Worm (Caenorhabditis elegans) whole organism, L4 larva: ENCODE results near the gene C05D9.7.
A peak's percentile ranks its signal among the peaks of the same experiment; 100 is the strongest.

ENCODE experiments used
- D1046.2 ChIP-seq: fragments of 200-800 bp; sonication (Bioruptor generic); IDR thresholded peaks from 2 replicates; pipeline ENCODE4 v1.3.6; 2022; ENCODE audit warnings: missing genetic modification characterization, missing compliant biosample characterization
- F10B5.3 ChIP-seq: sonication (generic microtip); optimal IDR thresholded peaks from 2 replicates; lab custom pipeline; 2016; ENCODE audit warnings: mild to moderate bottlenecking, missing genetic modification characterization, missing compliant biosample characterization
- F37D6.2 ChIP-seq: sonication (generic microtip); optimal IDR thresholded peaks from 2 replicates; lab custom pipeline; 2016; ENCODE audit warnings: mild to moderate bottlenecking, missing genetic modification characterization, missing compliant biosample characterization
- F44E2.7 ChIP-seq: fragments of 200-800 bp; sonication (Bioruptor generic); IDR thresholded peaks from 2 replicates; pipeline ENCODE4 v2.1.2; 2022; ENCODE audit warnings: missing genetic modification characterization, missing compliant biosample characterization
- T20F7.1 ChIP-seq: fragments of 200-800 bp; sonication (Bioruptor generic); optimal IDR thresholded peaks from 2 replicates; lab custom pipeline; 2018; ENCODE audit warnings: mild to moderate bottlenecking, missing genetic modification characterization, missing compliant biosample characterization
- T26A8.4 ChIP-seq: fragments of 200-800 bp; sonication (Bioruptor generic); IDR thresholded peaks from 2 replicates; pipeline ENCODE4 v1.3.6; 2022; ENCODE audit warnings: missing genetic modification characterization, missing compliant biosample characterization
- Y105C5A.15 ChIP-seq: fragments of 200-800 bp; sonication (Bioruptor generic); IDR thresholded peaks from 2 replicates; pipeline ENCODE4 v1.3.6; 2022; ENCODE audit warnings: missing genetic modification characterization, missing compliant biosample characterization
- Y48G9A.11 ChIP-seq: fragments of 200-800 bp; sonication (Bioruptor generic); IDR thresholded peaks from 2 replicates; pipeline ENCODE4 v1.3.6; 2022; ENCODE audit warnings: missing genetic modification reagents, missing genetic modification characterization, missing compliant biosample characterization
- aha-1 ChIP-seq: fragments of 150-350 bp; peaks from one replicate; lab custom pipeline; 2014; ENCODE audit warnings: missing biosample characterization, missing genetic modification characterization
- ama-1 ChIP-seq: fragments of 150-350 bp; optimal IDR thresholded peaks from 2 replicates; lab custom pipeline; 2014; ENCODE audit warnings: inconsistent platforms, mixed read lengths
- attf-4 ChIP-seq: sonication (generic microtip); optimal IDR thresholded peaks from 3 replicates; lab custom pipeline; 2017; ENCODE audit warnings: missing biosample characterization, missing genetic modification characterization
- ceh-44 ChIP-seq: fragments of 200-800 bp; sonication (Bioruptor generic); IDR thresholded peaks from 2 replicates; pipeline ENCODE4 v1.3.6; 2022; ENCODE audit warnings: missing genetic modification reagents, missing genetic modification characterization, missing compliant biosample characterization
- ceh-62 ChIP-seq: sonication (generic microtip); optimal IDR thresholded peaks from 2 replicates; lab custom pipeline; 2017; ENCODE audit warnings: missing biosample characterization, missing genetic modification characterization
- ceh-82 ChIP-seq: sonication (generic microtip); optimal IDR thresholded peaks from 2 replicates; lab custom pipeline; 2017; ENCODE audit warnings: missing biosample characterization, missing genetic modification characterization
- ces-1 ChIP-seq: fragments of 150-350 bp; sonication (generic microtip); optimal IDR thresholded peaks from 4 replicates; lab custom pipeline; 2014; ENCODE audit warnings: missing biosample characterization, missing genetic modification reagents, missing genetic modification characterization
- ctbp-1 ChIP-seq: fragments of 200-800 bp; sonication (Bioruptor generic); IDR thresholded peaks from 2 replicates; pipeline ENCODE4 v1.3.6; 2022; ENCODE audit warnings: missing genetic modification reagents, missing genetic modification characterization, missing compliant biosample characterization
- daf-12 ChIP-seq: fragments of 150-350 bp; optimal IDR thresholded peaks from 2 replicates; lab custom pipeline; 2014; ENCODE audit warnings: missing biosample characterization, missing genetic modification reagents, missing genetic modification characterization
- daf-8 ChIP-seq: fragments of 200-800 bp; sonication (Bioruptor generic); IDR thresholded peaks from 2 replicates; pipeline ENCODE4 v1.3.6; 2022; ENCODE audit warnings: missing genetic modification characterization, missing compliant biosample characterization
- dmd-9 ChIP-seq: fragments of 200-800 bp; sonication (Bioruptor generic); IDR thresholded peaks from 2 replicates; pipeline ENCODE4 v1.3.6; 2022; ENCODE audit warnings: missing genetic modification reagents, missing genetic modification characterization, missing compliant biosample characterization
- egl-27 ChIP-seq: sonication (generic microtip); optimal IDR thresholded peaks from 3 replicates; lab custom pipeline; 2017; ENCODE audit warnings: missing biosample characterization, missing genetic modification reagents, missing genetic modification characterization
- egl-43 ChIP-seq: fragments of 200-800 bp; sonication (Bioruptor generic); IDR thresholded peaks from 2 replicates; pipeline ENCODE4 v1.3.6; 2022; ENCODE audit warnings: missing genetic modification reagents, missing genetic modification characterization, missing compliant biosample characterization
- fkh-10 ChIP-seq: fragments of 150-350 bp; optimal IDR thresholded peaks from 2 replicates; lab custom pipeline; 2014; ENCODE audit warnings: missing biosample characterization, missing genetic modification reagents, missing genetic modification characterization
- hif-1 ChIP-seq, 2 experiments: sonication (generic microtip); optimal IDR thresholded peaks; 2 replicates each; lab custom pipeline; 2016 to 2017; ENCODE audit warnings: missing compliant biosample characterization in 2 of 2, missing genetic modification characterization in 2 of 2, missing genetic modification reagents in 2 of 2, missing genotype in 2 of 2, mild to moderate bottlenecking in 1 of 2
- jun-1 ChIP-seq: fragments of 150-350 bp; optimal IDR thresholded peaks from 2 replicates; lab custom pipeline; 2014; ENCODE audit warnings: missing biosample characterization, missing genetic modification reagents, missing genetic modification characterization
- lim-7 ChIP-seq: fragments of 200-800 bp; sonication (Bioruptor generic); IDR thresholded peaks from 2 replicates; pipeline ENCODE4 v1.3.6; 2022; ENCODE audit warnings: missing genetic modification characterization, missing compliant biosample characterization
- lin-1 ChIP-seq: fragments of 200-800 bp; sonication (Bioruptor generic); IDR thresholded peaks from 2 replicates; pipeline ENCODE4 v1.3.6; 2022; ENCODE audit warnings: missing genetic modification reagents, missing genetic modification characterization, missing compliant biosample characterization
- lin-13 ChIP-seq: fragments of 150-350 bp; optimal IDR thresholded peaks from 2 replicates; lab custom pipeline; 2014; ENCODE audit warnings: missing biosample characterization, missing genetic modification reagents, missing genetic modification characterization
- lin-15B ChIP-seq: fragments of 150-350 bp; sonication (generic microtip); optimal IDR thresholded peaks from 3 replicates; lab custom pipeline; 2014; ENCODE audit warnings: missing biosample characterization, missing genetic modification characterization
- lin-29 ChIP-seq: fragments of 200-800 bp; sonication (Bioruptor generic); IDR thresholded peaks from 2 replicates; pipeline ENCODE4 v1.3.6; 2022; ENCODE audit warnings: missing genetic modification reagents, missing genetic modification characterization, missing compliant biosample characterization
- lin-38 ChIP-seq: fragments of 200-800 bp; sonication (Bioruptor generic); IDR thresholded peaks from 2 replicates; pipeline ENCODE4 v1.3.6; 2022; ENCODE audit warnings: missing genetic modification reagents, missing genetic modification characterization, missing compliant biosample characterization
- madf-5 ChIP-seq, 2 experiments: fragments of 200-800 bp; sonication (Bioruptor generic); IDR thresholded peaks; 2 replicates each; pipeline ENCODE4 v1.3.6; 2022; ENCODE audit warnings: missing compliant biosample characterization in 2 of 2, missing genetic modification characterization in 2 of 2
- mdl-1 ChIP-seq, 2 experiments: fragments of 150-350 bp in 1 of 2; sonication (generic microtip) in 1 of 2; optimal IDR thresholded peaks; 2 replicates each; lab custom pipeline; 2014 to 2017; ENCODE audit warnings: missing biosample characterization in 2 of 2, missing genetic modification characterization in 2 of 2
- mdt-29 ChIP-seq: fragments of 200-800 bp; sonication (Bioruptor generic); IDR thresholded peaks from 2 replicates; pipeline ENCODE4 v1.3.6; 2022; ENCODE audit warnings: missing genetic modification reagents, missing genetic modification characterization, missing compliant biosample characterization
- mes-2 ChIP-seq: sonication (generic microtip); optimal IDR thresholded peaks from 2 replicates; lab custom pipeline; 2016; ENCODE audit warnings: missing genotype, mild to moderate bottlenecking, missing genetic modification characterization, missing compliant biosample characterization; ENCODE audit not compliant: poor library complexity, severe bottlenecking
- mxl-2 ChIP-seq: fragments of 200-800 bp; sonication (Bioruptor generic); conservative IDR thresholded peaks from 2 replicates; pipeline ENCODE4 v1.3.6; 2022; ENCODE audit warnings: missing genetic modification reagents, missing genetic modification characterization, missing compliant biosample characterization
- nhr-102 ChIP-seq: sonication (generic microtip); optimal IDR thresholded peaks from 2 replicates; lab custom pipeline; 2016; ENCODE audit warnings: mild to moderate bottlenecking, missing genetic modification characterization, moderate library complexity, missing compliant biosample characterization
- nhr-11 ChIP-seq: fragments of 150-350 bp; optimal IDR thresholded peaks from 2 replicates; lab custom pipeline; 2014; ENCODE audit warnings: missing biosample characterization, missing genetic modification characterization
- nhr-111 ChIP-seq: fragments of 200-800 bp; sonication (Bioruptor generic); optimal IDR thresholded peaks from 2 replicates; lab custom pipeline; 2018; ENCODE audit warnings: mild to moderate bottlenecking, missing genetic modification characterization, missing compliant biosample characterization
- nhr-41 ChIP-seq: fragments of 200-800 bp; sonication (Bioruptor generic); IDR thresholded peaks from 2 replicates; pipeline ENCODE4 v1.3.6; 2022; ENCODE audit warnings: missing genetic modification reagents, missing genetic modification characterization, missing compliant biosample characterization
- nhr-42 ChIP-seq: fragments of 200-800 bp; sonication (Bioruptor generic); IDR thresholded peaks from 2 replicates; pipeline ENCODE4 v1.3.6; 2022; ENCODE audit warnings: missing genetic modification characterization, missing compliant biosample characterization
- nhr-77 ChIP-seq: fragments of 150-350 bp; optimal IDR thresholded peaks from 2 replicates; lab custom pipeline; 2014; ENCODE audit warnings: missing biosample characterization, missing genetic modification characterization
- pha-4 ChIP-seq, 2 experiments: fragments of 150-350 bp in 1 of 2; fragments of 200-800 bp in 1 of 2; sonication (Bioruptor generic) in 1 of 2; IDR thresholded peaks in 1 of 2; optimal IDR thresholded peaks in 1 of 2; 2 replicates each; pipeline versions ENCODE4 v1.3.6 to Lab custom; 2014 to 2022; ENCODE audit warnings: missing genetic modification characterization in 2 of 2, missing genetic modification reagents in 2 of 2, missing biosample characterization in 1 of 2, missing compliant biosample characterization in 1 of 2
- set-16 ChIP-seq: fragments of 200-800 bp; sonication (Bioruptor generic); IDR thresholded peaks from 2 replicates; pipeline ENCODE4 v1.3.6; 2022; ENCODE audit warnings: missing genetic modification reagents, missing genetic modification characterization, missing compliant biosample characterization
- skn-1 ChIP-seq: fragments of 150-350 bp; optimal IDR thresholded peaks from 2 replicates; lab custom pipeline; 2014; ENCODE audit warnings: missing biosample characterization, missing genetic modification characterization
- snpc-1.2 ChIP-seq: fragments of 200-800 bp; sonication (Bioruptor generic); IDR thresholded peaks from 2 replicates; pipeline ENCODE4 v1.3.6; 2022; ENCODE audit warnings: missing genetic modification reagents, missing genetic modification characterization, missing compliant biosample characterization
- spr-1 ChIP-seq: sonication (generic microtip); optimal IDR thresholded peaks from 2 replicates; lab custom pipeline; 2016; ENCODE audit warnings: mild to moderate bottlenecking, missing genetic modification characterization, missing compliant biosample characterization
- spr-3 ChIP-seq: fragments of 200-800 bp; sonication (Bioruptor generic); optimal IDR thresholded peaks from 2 replicates; lab custom pipeline; 2018; ENCODE audit warnings: mild to moderate bottlenecking, missing genetic modification characterization, missing compliant biosample characterization
- tra-1 ChIP-seq: fragments of 200-800 bp; sonication (Bioruptor generic); IDR thresholded peaks from 2 replicates; pipeline ENCODE4 v1.3.6; 2022; ENCODE audit warnings: missing genetic modification reagents, missing genetic modification characterization, missing compliant biosample characterization
- unc-62 ChIP-seq, 3 experiments: fragments of 150-350 bp in 1 of 3; sonication (generic microtip); optimal IDR thresholded peaks in 2 of 3; peaks in 1 of 3; 1 replicate in 1 of 3; 2 replicates in 2 of 3; lab custom pipeline; 2014 to 2017; ENCODE audit warnings: missing biosample characterization in 3 of 3, missing genetic modification characterization in 3 of 3, missing genetic modification reagents in 3 of 3, missing genotype in 1 of 3
- zip-11 ChIP-seq: fragments of 200-800 bp; sonication (Bioruptor generic); IDR thresholded peaks from 2 replicates; pipeline ENCODE4 v1.3.6; 2022; ENCODE audit warnings: missing genetic modification characterization, missing compliant biosample characterization

C05D9.7 gene

DNA sequence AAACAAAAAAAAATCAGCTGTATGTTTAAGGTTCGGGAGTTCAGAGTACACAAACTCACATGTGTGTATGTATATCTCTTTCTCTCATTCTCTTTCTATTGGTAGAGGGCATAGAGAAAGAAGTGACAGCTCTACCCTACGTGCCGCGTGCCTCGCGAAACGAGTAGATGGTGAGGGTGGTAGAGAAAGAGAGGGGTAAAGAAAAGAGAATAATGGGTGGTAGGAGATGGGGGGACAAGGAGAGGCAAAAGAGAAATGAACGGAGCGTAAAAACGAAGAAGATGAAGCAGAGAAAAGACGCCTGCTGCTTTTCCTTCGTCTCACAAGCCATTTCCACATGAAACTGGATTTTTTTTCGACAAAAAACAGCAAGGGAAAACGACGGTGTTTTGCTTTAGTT, 26.1 kb downstream of the C05D9.7 start (continued):
- TF ChIP-seq tra-1 (peak; percentile 95), nhr-41 (GFP tag; lab: Robert Waterston, UW) (peak; percentile 72), nhr-77 (peak; percentile 95), madf-5 (GFP tag; IDR thresholded peaks at IDR 0.05; lab: Robert Waterston, UW) (0 out of 4 replicates have a peak, but pooled peaks of 1 of the 2 experiments have one; percentile 4), ceh-82 (tag; lab: Kevin White, UChicago) (no peak), T26A8.4 (peak; percentile 85), egl-27 (tag; lab: Kevin White, UChicago) (no peak), T20F7.1 (GFP tag; lab: Kevin White, UChicago) (peak; percentile 74), egl-43 (peak; percentile 87), aha-1 (tag; lab: Kevin White, UChicago) (peak; percentile 98), spr-3 (GFP tag; lab: Kevin White, UChicago) (peak; percentile 60), nhr-102 (tag; lab: Kevin White, UChicago) (peak; percentile 79), skn-1 (tag; lab: Kevin White, UChicago) (no peak), zip-11 (GFP tag; lab: Robert Waterston, UW) (no peak), pha-4 (GFP tag; IDR thresholded peaks at IDR 0.05; lab: Robert Waterston, UW) (peak; percentile 87), pha-4 (tag; optimal IDR thresholded peaks at IDR 0.05; lab: Kevin White, UChicago) (peak; percentile 99), lin-38 (GFP tag; lab: Robert Waterston, UW) (peak; percentile 67), mes-2 (tag; lab: Kevin White, UChicago) (peak; percentile 91), ces-1 (GFP tag; lab: Kevin White, UChicago) (no peak), ceh-44 (GFP tag; lab: Robert Waterston, UW) (no peak), nhr-111 (GFP tag; lab: Kevin White, UChicago) (no peak), set-16 (GFP tag; lab: Robert Waterston, UW) (peak; percentile 60), hif-1 (tag; optimal IDR thresholded peaks at IDR 0.05; lab: Kevin White, UChicago) (peak; percentile 51 to 95), Y105C5A.15 (GFP tag; lab: Robert Waterston, UW) (peak; percentile 26; the same call in 1 of the 2 replicates), F44E2.7 (GFP tag; lab: Robert Waterston, UW) (no peak), lin-29 (GFP tag; lab: Robert Waterston, UW) (0 out of 2 replicates have a peak, but pooled peaks have one; percentile 29), F10B5.3 (tag; lab: Kevin White, UChicago) (peak; percentile 44), spr-1 (peak; percentile 84), jun-1 (tag; lab: Kevin White, UChicago) (peak; percentile 69), attf-4 (tag; lab: Kevin White, UChicago) (no peak), daf-8 (GFP tag; lab: Robert Waterston, UW) (no peak), lin-15B (tag; lab: Kevin White, UChicago) (no peak), lin-1 (peak; percentile 89), unc-62 (GFP tag; optimal IDR thresholded peaks at IDR 0.05 in 1 of 2; lab: Kevin White, UChicago) (peak; percentile 26 to 100), unc-62 (tag; optimal IDR thresholded peaks at IDR 0.05; lab: Kevin White, UChicago) (no peak), ceh-62 (tag; lab: Kevin White, UChicago) (no peak), mdl-1 (tag; optimal IDR thresholded peaks at IDR 0.05; lab: Kevin White, UChicago) (peak; percentile 98 to 100), dmd-9 (no peak), snpc-1.2 (GFP tag; lab: Robert Waterston, UW) (no peak), nhr-42 (GFP tag; lab: Robert Waterston, UW) (0 out of 2 replicates have a peak, but pooled peaks have one; percentile 54), F37D6.2 (peak; percentile 81), fkh-10 (peak; percentile 95), D1046.2 (GFP tag; lab: Robert Waterston, UW) (no peak), daf-12 (tag; lab: Kevin White, UChicago) (no peak), lim-7 (GFP tag; lab: Robert Waterston, UW) (no peak), ctbp-1 (GFP tag; lab: Robert Waterston, UW) (peak; percentile 95), lin-13 (peak; percentile 87), mxl-2 (GFP tag; lab: Robert Waterston, UW) (0 out of 2 replicates have a peak, but pooled peaks have one; percentile 52), mdt-29 (peak; percentile 35; the same call in 1 of the 2 replicates), Y48G9A.11 (no peak), nhr-11 (tag; lab: Kevin White, UChicago) (peak; percentile 97), ama-1 (lab: Kevin White, UChicago) (peak; percentile 63)
